Fruit fly (Drosophila melanogaster) whole organism, pupa: ENCODE measurements around the gene CG5265.

ENCODE experiments used
- CG10348 ChIP-seq: fragments of 200-800 bp; sonication (Bioruptor generic); IDR thresholded peaks from 2 replicates; pipeline ENCODE4 v1.3.6; 2022; ENCODE audit warnings: missing biosample characterization, missing genetic modification characterization
- CG12605 ChIP-seq: fragments of 200-800 bp; sonication (Bioruptor generic); IDR thresholded peaks from 2 replicates; pipeline ENCODE4 v1.3.6; 2022; ENCODE audit warnings: missing biosample characterization, missing genetic modification characterization
- CG13204 ChIP-seq: fragments of 200-800 bp; sonication (Bioruptor generic); optimal IDR thresholded peaks from 2 replicates; lab custom pipeline; 2018; ENCODE audit warnings: missing biosample characterization, mild to moderate bottlenecking, missing genetic modification characterization, moderate library complexity
- CG14655 ChIP-seq: fragments of 200-800 bp; sonication (Bioruptor generic); optimal IDR thresholded peaks from 3 replicates; lab custom pipeline; 2017; ENCODE audit warnings: mild to moderate bottlenecking, missing biosample characterization, missing genetic modification reagents, missing genetic modification characterization
- CG15710 ChIP-seq: fragments of 200-800 bp; sonication (Bioruptor generic); optimal IDR thresholded peaks from 2 replicates; lab custom pipeline; 2018; ENCODE audit warnings: missing biosample characterization, mild to moderate bottlenecking, missing genetic modification characterization, moderate library complexity
- CG17806 ChIP-seq: fragments of 200-800 bp; sonication (Bioruptor generic); optimal IDR thresholded peaks from 2 replicates; lab custom pipeline; 2018; ENCODE audit warnings: missing biosample characterization, mild to moderate bottlenecking, missing genetic modification characterization, moderate library complexity
- CG32121 ChIP-seq: fragments of 200-800 bp; sonication (Bioruptor generic); IDR thresholded peaks from 2 replicates; pipeline ENCODE4 v1.3.6; 2022; ENCODE audit warnings: missing biosample characterization, missing genetic modification characterization
- CG34367 ChIP-seq: fragments of 200-800 bp; sonication (Bioruptor generic); optimal IDR thresholded peaks from 2 replicates; lab custom pipeline; 2018; ENCODE audit warnings: missing biosample characterization, mild to moderate bottlenecking, missing genetic modification characterization
- CG4496 ChIP-seq: fragments of 200-800 bp; sonication (Bioruptor generic); IDR thresholded peaks from 3 replicates; pipeline ENCODE4 v1.3.6; 2022; ENCODE audit warnings: missing biosample characterization, missing genetic modification characterization
- CG8159 ChIP-seq: fragments of 200-800 bp; sonication (Bioruptor generic); optimal IDR thresholded peaks from 3 replicates; lab custom pipeline; 2018; ENCODE audit warnings: missing biosample characterization, mild to moderate bottlenecking, missing genetic modification characterization, moderate library complexity
- CG8301 ChIP-seq: fragments of 200-800 bp; sonication (Bioruptor generic); optimal IDR thresholded peaks from 2 replicates; lab custom pipeline; 2018; ENCODE audit warnings: missing biosample characterization, mild to moderate bottlenecking, missing genetic modification characterization
- CG9948 ChIP-seq: fragments of 200-800 bp; sonication (Bioruptor generic); optimal IDR thresholded peaks from 2 replicates; lab custom pipeline; 2018; ENCODE audit warnings: missing biosample characterization, mild to moderate bottlenecking, missing genetic modification characterization, moderate library complexity
- D1 ChIP-seq: fragments of 200-800 bp; sonication (Bioruptor generic); optimal IDR thresholded peaks from 2 replicates; lab custom pipeline; 2018; ENCODE audit warnings: missing biosample characterization, mild to moderate bottlenecking, missing genetic modification characterization, moderate library complexity
- EcR ChIP-seq: fragments of 200-800 bp; sonication (Bioruptor generic); optimal IDR thresholded peaks from 3 replicates; lab custom pipeline; 2019; ENCODE audit warnings: missing biosample characterization, missing genetic modification characterization, mild to moderate bottlenecking, moderate library complexity, missing genetic modification reagents
- Ets98B ChIP-seq: fragments of 200-800 bp; sonication (Bioruptor generic); IDR thresholded peaks from 2 replicates; pipeline ENCODE4 v1.3.6; 2022; ENCODE audit warnings: missing biosample characterization, missing genetic modification characterization
- Pif1A ChIP-seq: fragments of 200-800 bp; sonication (Bioruptor generic); optimal IDR thresholded peaks from 3 replicates; lab custom pipeline; 2016; ENCODE audit warnings: missing biosample characterization, missing genetic modification characterization
- Pif1B ChIP-seq: fragments of 200-800 bp; sonication (Bioruptor generic); optimal IDR thresholded peaks from 3 replicates; lab custom pipeline; 2016; ENCODE audit warnings: missing biosample characterization, missing genetic modification characterization
- Snoo ChIP-seq: fragments of 200-800 bp; sonication (Bioruptor generic); optimal IDR thresholded peaks from 3 replicates; lab custom pipeline; 2017; ENCODE audit warnings: missing biosample characterization, mild to moderate bottlenecking, missing genetic modification characterization, inconsistent platforms
- fd96Ca ChIP-seq: fragments of 200-800 bp; sonication (Bioruptor generic); IDR thresholded peaks from 3 replicates; pipeline ENCODE4 v1.3.6; 2022; ENCODE audit warnings: missing biosample characterization, missing genetic modification characterization
- gl ChIP-seq: fragments of 200-800 bp; sonication (Bioruptor generic); optimal IDR thresholded peaks from 2 replicates; lab custom pipeline; 2018; ENCODE audit warnings: missing biosample characterization, mild to moderate bottlenecking, missing genetic modification characterization
- rn ChIP-seq: fragments of 200-800 bp; sonication (Bioruptor generic); IDR thresholded peaks from 2 replicates; pipeline ENCODE4 v1.3.6; 2022; ENCODE audit warnings: missing biosample characterization, missing genetic modification characterization

Gene CG5265

dm6 chr3R:17126838-17127237 is 12.0 kb upstream of the CG5265 start, which contains the start of the genes CG17477 and CG31269:
TSS of gene CG17477 (minus strand) at chr3R:17126938.
TSS of gene CG31269 (plus strand) at chr3R:17127126.
- TF ChIP-seq CG34367 (tag; lab: Kevin White, UChicago): no peak
- no peak for TF ChIP-seq Pif1A
- TF ChIP-seq CG12605 (GFP tag; lab: Robert Waterston, UW): no peak
- TF ChIP-seq Snoo (tag; lab: Kevin White, UChicago): no peak

dm6 chr3R:17127912-17128311 is 10.9 kb upstream of the CG5265 start, which contains the start of gene CG31265:
TSS of gene CG31265 (plus strand) at chr3R:17128212.
- no peak for TF ChIP-seq gl (tag; lab: Kevin White, UChicago)
- no peak for TF ChIP-seq CG17806 (tag; lab: Kevin White, UChicago)
- TF ChIP-seq CG9948 (tag; lab: Kevin White, UChicago): no peak
- TF ChIP-seq CG13204 (GFP tag; lab: Kevin White, UChicago): no peak
- no peak for TF ChIP-seq CG10348 (GFP tag; lab: Robert Waterston, UW)
- TF ChIP-seq CG8301 (tag; lab: Kevin White, UChicago): no peak
- no peak for TF ChIP-seq CG32121 (GFP tag; lab: Robert Waterston, UW)
- no peak for TF ChIP-seq Pif1A
- TF ChIP-seq CG15710 (tag; lab: Kevin White, UChicago): no peak
- no peak for TF ChIP-seq CG4496 (GFP tag; lab: Robert Waterston, UW)
- TF ChIP-seq CG34367 (tag; lab: Kevin White, UChicago): no peak
- no peak for TF ChIP-seq Pif1B (GFP tag; lab: Kevin White, UChicago)

dm6 chr3R:17130326-17130725 is 8.5 kb upstream of the CG5265 start, which contains the start of gene CG17475:
TSS of gene CG17475 (minus strand) at chr3R:17130426.
- TF ChIP-seq CG10348 (GFP tag; lab: Robert Waterston, UW) (no peak), Ets98B (GFP tag; lab: Robert Waterston, UW) (no peak), rn (GFP tag; lab: Robert Waterston, UW) (no peak), CG8301 (tag; lab: Kevin White, UChicago) (no peak), EcR (GFP tag; lab: Kevin White, UChicago) (no peak), gl (tag; lab: Kevin White, UChicago) (no peak), CG9948 (tag; lab: Kevin White, UChicago) (no peak), Snoo (tag; lab: Kevin White, UChicago) (no peak), fd96Ca (GFP tag; lab: Robert Waterston, UW) (no peak), CG8159 (tag; lab: Kevin White, UChicago) (no peak), Pif1B (GFP tag; lab: Kevin White, UChicago) (no peak), CG12605 (GFP tag; lab: Robert Waterston, UW) (no peak), Pif1A (no peak)
- TF ChIP-seq, all 21 proteins: peak for 0

- TF ChIP-seq CG4496 (GFP tag; lab: Robert Waterston, UW) (no peak), D1 (no peak), CG10348 (GFP tag; lab: Robert Waterston, UW) (no peak), Ets98B (GFP tag; lab: Robert Waterston, UW) (no peak), Snoo (tag; lab: Kevin White, UChicago) (no peak), CG8159 (tag; lab: Kevin White, UChicago) (no peak), CG12605 (GFP tag; lab: Robert Waterston, UW) (no peak), CG32121 (GFP tag; lab: Robert Waterston, UW) (no peak), CG14655 (GFP tag; lab: Kevin White, UChicago) (no peak), CG13204 (GFP tag; lab: Kevin White, UChicago) (no peak), CG34367 (tag; lab: Kevin White, UChicago) (no peak), CG15710 (tag; lab: Kevin White, UChicago) (no peak), CG17806 (tag; lab: Kevin White, UChicago) (no peak), rn (GFP tag; lab: Robert Waterston, UW) (no peak)
These were observed 6.6 kb upstream of the CG5265 start, which contains the start of the genes CG4053 and CG31266 for dm6 chr3R:17132098-17132712. TSS of gene CG4053 (minus strand) at chr3R:17132198. TSS of gene CG31266 (plus strand) at chr3R:17132662.

dm6 chr3R:17133897-17134296 is 4.9 kb upstream of the CG5265 start, which contains the start of gene CG31267:
TSS of gene CG31267 (plus strand) at chr3R:17134197.
- TF ChIP-seq CG32121 (GFP tag; lab: Robert Waterston, UW): no peak
- no peak for TF ChIP-seq CG8159 (tag; lab: Kevin White, UChicago)
- no peak for TF ChIP-seq CG8301 (tag; lab: Kevin White, UChicago)
- TF ChIP-seq CG4496 (GFP tag; lab: Robert Waterston, UW): no peak
- no peak for TF ChIP-seq CG12605 (GFP tag; lab: Robert Waterston, UW)
- no peak for TF ChIP-seq Pif1A
- no peak for TF ChIP-seq CG9948 (tag; lab: Kevin White, UChicago)
- no peak for TF ChIP-seq CG14655 (GFP tag; lab: Kevin White, UChicago)

- TF ChIP-seq CG10348 (GFP tag; lab: Robert Waterston, UW) (no peak), CG9948 (tag; lab: Kevin White, UChicago) (no peak), CG12605 (GFP tag; lab: Robert Waterston, UW) (no peak), CG8301 (tag; lab: Kevin White, UChicago) (no peak), EcR (GFP tag; lab: Kevin White, UChicago) (no peak), CG4496 (GFP tag; lab: Robert Waterston, UW) (no peak), Pif1B (GFP tag; lab: Kevin White, UChicago) (no peak), gl (tag; lab: Kevin White, UChicago) (no peak), fd96Ca (GFP tag; lab: Robert Waterston, UW) (no peak), Pif1A (no peak), D1 (no peak), CG14655 (GFP tag; lab: Kevin White, UChicago) (no peak), Snoo (tag; lab: Kevin White, UChicago) (no peak), CG32121 (GFP tag; lab: Robert Waterston, UW) (no peak), CG15710 (tag; lab: Kevin White, UChicago) (no peak), CG17806 (tag; lab: Kevin White, UChicago) (no peak)
These were observed 3.1 kb upstream of the CG5265 start, which contains the start of gene CG5246 for dm6 chr3R:17135747-17136146. TSS of gene CG5246 (plus strand) at chr3R:17136111.
